Worm (Caenorhabditis elegans) whole organism, L4/young adult: ENCODE measurements around the gene dyf-11.

Experiments used
- dao-5 ChIP-seq: sonication (generic microtip); optimal IDR thresholded peaks from 2 replicates; lab custom pipeline; 2016; ENCODE audit warnings: missing genotype, missing genetic modification characterization, moderate library complexity, missing compliant biosample characterization
- him-1 ChIP-seq: sonication (generic microtip); optimal IDR thresholded peaks from 2 replicates; lab custom pipeline; 2016; ENCODE audit warnings: missing genotype, missing genetic modification reagents, missing genetic modification characterization, missing compliant biosample characterization

ce11 chrX:789848-790247 lies 26.3 kb downstream of the dyf-11 start:
- no peak for TF ChIP-seq dao-5 (tag; lab: Kevin White, UChicago)
- TF ChIP-seq him-1 (tag; lab: Kevin White, UChicago), result no peak
